Worm (Caenorhabditis elegans): ENCODE measurements around the gene mnp-1.

ce11 chrIII:4382118-4382517 lies 25.7 kb downstream of the mnp-1 start:
- TF ChIP-seq pes-1 (GFP tag; IDR thresholded peaks at IDR 0.05), result no peak
- TF ChIP-seq tbx-37 (GFP tag; conservative IDR thresholded peaks at IDR 0.05), result no peak
- TF ChIP-seq ceh-13 (GFP tag; optimal IDR thresholded peaks at IDR 0.05), result no peak
- no peak for TF ChIP-seq ama-1 (optimal IDR thresholded peaks at IDR 0.05)
- no peak for TF ChIP-seq ets-7 (tag; optimal IDR thresholded peaks at IDR 0.05)
- TF ChIP-seq aly-1 (tag; optimal IDR thresholded peaks at IDR 0.05), result no peak
- no peak for TF ChIP-seq tbx-11 (GFP tag; IDR thresholded peaks at IDR 0.05)
